Fruit fly (Drosophila melanogaster) whole organism, embryonic: Measurements from ENCODE around the gene nol.

Experiments used
- Ada2b ChIP-seq: fragments of 200-800 bp; sonication (Bioruptor generic); IDR thresholded peaks from 2 replicates; pipeline ENCODE4 v1.3.6; 2022; ENCODE audit warnings: missing biosample characterization, missing genetic modification characterization
- Asciz ChIP-seq: fragments of 200-800 bp; sonication (Bioruptor generic); optimal IDR thresholded peaks from 2 replicates; lab custom pipeline; 2017; ENCODE audit warnings: missing biosample characterization, mild to moderate bottlenecking, missing genetic modification characterization, missing genetic modification reagents
- B-H2 ChIP-seq: fragments of 200-800 bp; sonication (Bioruptor generic); optimal IDR thresholded peaks from 2 replicates; lab custom pipeline; 2018; ENCODE audit warnings: missing biosample characterization, mild to moderate bottlenecking, missing genetic modification characterization
- BEAF-32 ChIP-seq: fragments of 200-800 bp; sonication (Bioruptor generic); optimal IDR thresholded peaks from 3 replicates; lab custom pipeline; 2017; ENCODE audit warnings: missing biosample characterization, missing genetic modification characterization, mild to moderate bottlenecking, moderate library complexity, missing genetic modification reagents
- CG11560 ChIP-seq: fragments of 200-800 bp; sonication (Bioruptor generic); IDR thresholded peaks from 3 replicates; pipeline ENCODE4 v1.3.6; 2022; ENCODE audit warnings: missing biosample characterization, missing genetic modification characterization
- CG13424 ChIP-seq: fragments of 200-800 bp; sonication (Bioruptor generic); optimal IDR thresholded peaks from 2 replicates; lab custom pipeline; 2019; ENCODE audit warnings: missing biosample characterization, mild to moderate bottlenecking, missing genetic modification characterization, moderate library complexity
- CG14441 ChIP-seq: fragments of 200-800 bp; sonication (Bioruptor generic); IDR thresholded peaks from 2 replicates; pipeline ENCODE4 v1.3.6; 2022; ENCODE audit warnings: missing biosample characterization, missing genetic modification characterization
- CG14710 ChIP-seq: fragments of 200-800 bp; sonication (Bioruptor generic); optimal IDR thresholded peaks from 3 replicates; lab custom pipeline; 2019; ENCODE audit warnings: missing biosample characterization, mild to moderate bottlenecking, missing genetic modification characterization, moderate library complexity
- CG16863 ChIP-seq: fragments of 200-800 bp; sonication (Bioruptor generic); optimal IDR thresholded peaks from 3 replicates; lab custom pipeline; 2016; ENCODE audit warnings: missing biosample characterization, missing genetic modification characterization
- CG18011 ChIP-seq: fragments of 200-800 bp; sonication (Bioruptor generic); optimal IDR thresholded peaks from 2 replicates; lab custom pipeline; 2017; ENCODE audit warnings: missing biosample characterization, missing genetic modification characterization, mild to moderate bottlenecking, moderate library complexity, missing genotype
- CG2120 ChIP-seq: fragments of 200-800 bp; sonication (Bioruptor generic); optimal IDR thresholded peaks from 3 replicates; lab custom pipeline; 2016; ENCODE audit warnings: missing biosample characterization, missing genetic modification characterization
- CG2129 ChIP-seq: fragments of 200-800 bp; sonication (Bioruptor generic); IDR thresholded peaks from 2 replicates; pipeline ENCODE4 v1.3.6; 2022; ENCODE audit warnings: missing biosample characterization, missing genetic modification characterization; ENCODE audit not compliant: partially characterized antibody
- CG30431 ChIP-seq: fragments of 200-800 bp; sonication (Bioruptor generic); optimal IDR thresholded peaks from 2 replicates; lab custom pipeline; 2017; ENCODE audit warnings: missing biosample characterization, missing genetic modification characterization
- CG31365 ChIP-seq: fragments of 200-800 bp; sonication (Bioruptor generic); optimal IDR thresholded peaks from 2 replicates; lab custom pipeline; 2018; ENCODE audit warnings: missing biosample characterization, mild to moderate bottlenecking, missing genetic modification characterization
- CG32767 ChIP-seq: fragments of 200-800 bp; sonication (Bioruptor generic); IDR thresholded peaks from 2 replicates; pipeline ENCODE4 v1.3.6; 2022; ENCODE audit warnings: missing biosample characterization, missing genetic modification characterization
- CG32772 ChIP-seq: fragments of 200-800 bp; sonication (Bioruptor generic); IDR thresholded peaks from 2 replicates; pipeline ENCODE4 v1.3.6; 2022; ENCODE audit warnings: missing biosample characterization, missing genetic modification characterization
- CG3847 ChIP-seq: fragments of 200-800 bp; sonication (Bioruptor generic); IDR thresholded peaks from 2 replicates; pipeline ENCODE4 v1.3.6; 2022; ENCODE audit warnings: missing biosample characterization, missing genetic modification characterization
- CG3995 ChIP-seq: fragments of 200-800 bp; sonication (Bioruptor generic); optimal IDR thresholded peaks from 3 replicates; lab custom pipeline; 2016; ENCODE audit warnings: missing biosample characterization, missing genetic modification characterization
- CG6175 ChIP-seq: fragments of 200-800 bp; sonication (Bioruptor generic); IDR thresholded peaks from 3 replicates; pipeline ENCODE4 v1.3.6; 2022; ENCODE audit warnings: missing biosample characterization, missing genetic modification characterization
- CG6272 ChIP-seq: fragments of 200-800 bp; sonication (Bioruptor generic); IDR thresholded peaks from 2 replicates; pipeline ENCODE4 v1.3.6; 2022; ENCODE audit warnings: missing biosample characterization, missing genetic modification characterization
- CG7987 ChIP-seq: fragments of 200-800 bp; sonication (Bioruptor generic); optimal IDR thresholded peaks from 2 replicates; lab custom pipeline; 2018; ENCODE audit warnings: missing biosample characterization, mild to moderate bottlenecking, missing genetic modification characterization, moderate library complexity
- CG8089 ChIP-seq: fragments of 200-800 bp; sonication (Bioruptor generic); optimal IDR thresholded peaks from 3 replicates; lab custom pipeline; 2016; ENCODE audit warnings: missing biosample characterization, missing genetic modification characterization
- CG9876 ChIP-seq: fragments of 200-800 bp; sonication (Bioruptor generic); optimal IDR thresholded peaks from 2 replicates; lab custom pipeline; 2016; ENCODE audit warnings: missing biosample characterization, missing genetic modification characterization
- CoRest ChIP-seq: fragments of 200-800 bp; sonication (Bioruptor generic); optimal IDR thresholded peaks from 3 replicates; lab custom pipeline; 2018; ENCODE audit warnings: missing biosample characterization, mild to moderate bottlenecking, missing genetic modification characterization, moderate library complexity
- Dbx ChIP-seq: fragments of 200-800 bp; sonication (Bioruptor generic); IDR thresholded peaks from 3 replicates; pipeline ENCODE4 v1.3.6; 2022; ENCODE audit warnings: missing biosample characterization, missing genetic modification characterization
- Dref ChIP-seq: fragments of 200-800 bp; sonication (Bioruptor generic); IDR thresholded peaks from 2 replicates; pipeline ENCODE4 v1.3.6; 2022; ENCODE audit warnings: missing biosample characterization, missing genetic modification characterization
- Drgx ChIP-seq: fragments of 200-800 bp; sonication (Bioruptor generic); IDR thresholded peaks from 2 replicates; pipeline ENCODE4 v1.3.6; 2022; ENCODE audit warnings: missing biosample characterization, missing genetic modification characterization
- NfI ChIP-seq: fragments of 200-800 bp; sonication (Bioruptor generic); optimal IDR thresholded peaks from 3 replicates; lab custom pipeline; 2018; ENCODE audit warnings: missing biosample characterization, mild to moderate bottlenecking, missing genetic modification characterization, moderate library complexity
- Ravus ChIP-seq: fragments of 200-800 bp; sonication (Bioruptor generic); IDR thresholded peaks from 2 replicates; pipeline ENCODE4 v1.3.6; 2022; ENCODE audit warnings: missing biosample characterization, missing genetic modification characterization
- Rfx ChIP-seq: fragments of 200-800 bp; sonication (Bioruptor generic); IDR thresholded peaks from 2 replicates; pipeline ENCODE4 v1.3.6; 2022; ENCODE audit warnings: missing biosample characterization, missing genetic modification characterization
- Sin3A ChIP-seq: fragments of >200 bp; optimal IDR thresholded peaks from 2 replicates; lab custom pipeline; 2018
- Trl ChIP-seq, 3 experiments: fragments of >200 bp in 2 of 3; fragments of 200-800 bp in 1 of 3; sonication (Bioruptor generic) in 1 of 3; optimal IDR thresholded peaks; 2 replicates in 1 of 3; 3 replicates in 2 of 3; lab custom pipeline; 2016 to 2017; ENCODE audit warnings: missing biosample characterization in 1 of 3, missing genetic modification characterization in 1 of 3
- Vsx1 ChIP-seq: fragments of 200-800 bp; sonication (Bioruptor generic); optimal IDR thresholded peaks from 2 replicates; lab custom pipeline; 2017; ENCODE audit warnings: missing biosample characterization, mild to moderate bottlenecking, missing genetic modification characterization, missing genetic modification reagents
- ara ChIP-seq: fragments of 200-800 bp; sonication (Bioruptor generic); IDR thresholded peaks from 2 replicates; pipeline ENCODE4 v1.3.6; 2022; ENCODE audit warnings: missing biosample characterization, missing genetic modification characterization
- dpn ChIP-seq, 2 experiments: fragments of 200-800 bp; sonication (Bioruptor generic); optimal IDR thresholded peaks; 3 replicates each; lab custom pipeline; 2016; ENCODE audit warnings: missing biosample characterization in 2 of 2, missing genetic modification characterization in 2 of 2
- en ChIP-seq: fragments of 200-800 bp; sonication (Bioruptor generic); optimal IDR thresholded peaks from 2 replicates; lab custom pipeline; 2016; ENCODE audit warnings: missing biosample characterization, missing genetic modification characterization
- grn ChIP-seq: fragments of 200-800 bp; sonication (Bioruptor generic); optimal IDR thresholded peaks from 3 replicates; lab custom pipeline; 2017; ENCODE audit warnings: missing biosample characterization, missing genetic modification characterization
- ham ChIP-seq: fragments of 200-800 bp; sonication (Bioruptor generic); IDR thresholded peaks from 2 replicates; pipeline ENCODE4 v1.3.6; 2022; ENCODE audit warnings: missing biosample characterization, missing genetic modification characterization
- jumu ChIP-seq: fragments of 200-800 bp; sonication (Bioruptor generic); optimal IDR thresholded peaks from 3 replicates; lab custom pipeline; 2016; ENCODE audit warnings: missing biosample characterization, missing genetic modification characterization
- kah ChIP-seq: fragments of 200-800 bp; sonication (Bioruptor generic); optimal IDR thresholded peaks from 2 replicates; lab custom pipeline; 2018; ENCODE audit warnings: missing biosample characterization, mild to moderate bottlenecking, missing genetic modification characterization
- knrl ChIP-seq: fragments of 200-800 bp; sonication (Bioruptor generic); IDR thresholded peaks from 3 replicates; pipeline ENCODE4 v1.3.6; 2022; ENCODE audit warnings: missing biosample characterization, missing genetic modification characterization; ENCODE audit not compliant: partially characterized antibody
- lab ChIP-seq: fragments of 200-800 bp; sonication (Bioruptor generic); optimal IDR thresholded peaks from 3 replicates; lab custom pipeline; 2017; ENCODE audit warnings: missing biosample characterization, missing genetic modification characterization, mild to moderate bottlenecking, moderate library complexity, missing genetic modification reagents
- nerfin-1 ChIP-seq: fragments of 200-800 bp; sonication (Bioruptor generic); optimal IDR thresholded peaks from 3 replicates; lab custom pipeline; 2019; ENCODE audit warnings: missing biosample characterization, mild to moderate bottlenecking, missing genetic modification characterization, moderate library complexity
- nerfin-2 ChIP-seq: fragments of 200-800 bp; sonication (Bioruptor generic); IDR thresholded peaks from 2 replicates; pipeline ENCODE4 v1.3.6; 2022; ENCODE audit warnings: missing biosample characterization, missing genetic modification characterization; ENCODE audit not compliant: partially characterized antibody
- peb ChIP-seq: fragments of 200-800 bp; sonication (Bioruptor generic); IDR thresholded peaks from 2 replicates; pipeline ENCODE4 v1.3.6; 2022; ENCODE audit warnings: missing biosample characterization, missing genetic modification characterization
- row ChIP-seq: fragments of 200-800 bp; sonication (Bioruptor generic); IDR thresholded peaks from 3 replicates; pipeline ENCODE4 v1.3.6; 2022; ENCODE audit warnings: missing biosample characterization, missing genetic modification characterization
- sqz ChIP-seq: fragments of 200-800 bp; sonication (Bioruptor generic); optimal IDR thresholded peaks from 3 replicates; lab custom pipeline; 2018; ENCODE audit warnings: missing biosample characterization, mild to moderate bottlenecking, missing genetic modification characterization
- trem ChIP-seq: fragments of 200-800 bp; optimal IDR thresholded peaks from 3 replicates; lab custom pipeline; 2019; ENCODE audit warnings: missing biosample characterization, mild to moderate bottlenecking, missing genetic modification characterization, moderate library complexity
- vfl ChIP-seq: fragments of 200-800 bp; sonication (Bioruptor generic); optimal IDR thresholded peaks from 2 replicates; lab custom pipeline; 2016; ENCODE audit warnings: missing biosample characterization, missing genetic modification characterization
- yki ChIP-seq: fragments of >200 bp; optimal IDR thresholded peaks from 3 replicates; lab custom pipeline; 2018
- zf30C ChIP-seq: fragments of 200-800 bp; sonication (Bioruptor generic); optimal IDR thresholded peaks from 3 replicates; lab custom pipeline; 2018; ENCODE audit warnings: missing biosample characterization, mild to moderate bottlenecking, missing genetic modification characterization

The nol gene

dm6 chr3L:11123088-11123487 is 7.5 kb upstream of the nol start, which contains the start of the genes Ufd1 and NaPi-III (continued):
- TF ChIP-seq CG32767 (peak; percentile 57; the same call in 1 of the 2 replicates), CG16863 (GFP tag; lab: Kevin White, UChicago) (peak; percentile 8), CG32772 (GFP tag; lab: Robert Waterston, UW) (peak; percentile 85), CG6272 (GFP tag; lab: Robert Waterston, UW) (peak; percentile 27; the same call in 1 of the 2 replicates), CG13424 (tag; lab: Kevin White, UChicago) (peak; percentile 23), Dref (GFP tag; lab: Robert Waterston, UW) (peak; percentile 78), CG31365 (tag; lab: Kevin White, UChicago) (no peak), CG3995 (peak; percentile 26), CG8089 (GFP tag; lab: Kevin White, UChicago) (peak; percentile 50), row (GFP tag; lab: Robert Waterston, UW) (peak; percentile 45; the same call in 2 of the 3 replicates), Dbx (peak; percentile 69; the same call in 2 of the 3 replicates), CG9876 (GFP tag; lab: Kevin White, UChicago) (peak; percentile 47), Sin3A (lab: Kevin White, UChicago) (peak; percentile 79), zf30C (peak; percentile 26), CG14441 (peak; percentile 56), CoRest (peak; percentile 73), lab (GFP tag; lab: Kevin White, UChicago) (peak; percentile 30), vfl (peak; percentile 38), grn (no peak), NfI (peak; percentile 14), CG7987 (GFP tag; lab: Kevin White, UChicago) (no peak), Drgx (GFP tag; lab: Robert Waterston, UW) (peak; percentile 57), Ravus (no peak), nerfin-2 (GFP tag; lab: Robert Waterston, UW) (peak; percentile 59), Asciz (GFP tag; lab: Kevin White, UChicago) (no peak), Vsx1 (GFP tag; lab: Kevin White, UChicago) (no peak), nerfin-1 (tag; lab: Kevin White, UChicago) (peak; percentile 41), CG2120 (GFP tag; lab: Kevin White, UChicago) (peak; percentile 41), CG3847 (GFP tag; lab: Robert Waterston, UW) (peak; percentile 81), CG11560 (peak; percentile 78), knrl (GFP tag; lab: Robert Waterston, UW) (peak; percentile 83), CG18011 (GFP tag; lab: Kevin White, UChicago) (no peak), BEAF-32 (GFP tag; lab: Kevin White, UChicago) (peak; percentile 92), CG6175 (peak; percentile 100), Ada2b (no peak), dpn (GFP tag; optimal IDR thresholded peaks at IDR 0.05; lab: Kevin White, UChicago) (peak; percentile 46 to 62), Trl (optimal IDR thresholded peaks at IDR 0.05; lab: Kevin White, UChicago) (no peak), Trl (GFP tag; optimal IDR thresholded peaks at IDR 0.05; lab: Kevin White, UChicago) (peak; percentile 2), CG2129 (GFP tag; lab: Robert Waterston, UW) (peak; percentile 53), CG14710 (tag; lab: Kevin White, UChicago) (peak; percentile 67), Rfx (GFP tag; lab: Robert Waterston, UW) (peak; percentile 77), ara (GFP tag; lab: Robert Waterston, UW) (no peak), jumu (GFP tag; lab: Kevin White, UChicago) (peak; percentile 79), B-H2 (GFP tag; lab: Kevin White, UChicago) (peak; percentile 64), trem (peak; percentile 86), en (no peak), yki (no peak), peb (no peak), kah (GFP tag; lab: Kevin White, UChicago) (peak; percentile 94), sqz (GFP tag; lab: Kevin White, UChicago) (peak; percentile 88), CG30431 (GFP tag; lab: Kevin White, UChicago) (no peak), ham (GFP tag; lab: Robert Waterston, UW) (no peak)
